Fruit fly (Drosophila melanogaster) whole organism, pupa: ENCODE data around the gene alphaTub85E.

Source experiments
- CG10348 ChIP-seq: fragments of 200-800 bp; sonication (Bioruptor generic); IDR thresholded peaks from 2 replicates; pipeline ENCODE4 v1.3.6; 2022; ENCODE audit warnings: missing biosample characterization, missing genetic modification characterization
- CG14655 ChIP-seq: fragments of 200-800 bp; sonication (Bioruptor generic); optimal IDR thresholded peaks from 3 replicates; lab custom pipeline; 2017; ENCODE audit warnings: mild to moderate bottlenecking, missing biosample characterization, missing genetic modification reagents, missing genetic modification characterization
- CG4496 ChIP-seq: fragments of 200-800 bp; sonication (Bioruptor generic); IDR thresholded peaks from 3 replicates; pipeline ENCODE4 v1.3.6; 2022; ENCODE audit warnings: missing biosample characterization, missing genetic modification characterization
- CG8301 ChIP-seq: fragments of 200-800 bp; sonication (Bioruptor generic); optimal IDR thresholded peaks from 2 replicates; lab custom pipeline; 2018; ENCODE audit warnings: missing biosample characterization, mild to moderate bottlenecking, missing genetic modification characterization
- Ets98B ChIP-seq: fragments of 200-800 bp; sonication (Bioruptor generic); IDR thresholded peaks from 2 replicates; pipeline ENCODE4 v1.3.6; 2022; ENCODE audit warnings: missing biosample characterization, missing genetic modification characterization
- Pif1B ChIP-seq: fragments of 200-800 bp; sonication (Bioruptor generic); optimal IDR thresholded peaks from 3 replicates; lab custom pipeline; 2016; ENCODE audit warnings: missing biosample characterization, missing genetic modification characterization

DNA sequence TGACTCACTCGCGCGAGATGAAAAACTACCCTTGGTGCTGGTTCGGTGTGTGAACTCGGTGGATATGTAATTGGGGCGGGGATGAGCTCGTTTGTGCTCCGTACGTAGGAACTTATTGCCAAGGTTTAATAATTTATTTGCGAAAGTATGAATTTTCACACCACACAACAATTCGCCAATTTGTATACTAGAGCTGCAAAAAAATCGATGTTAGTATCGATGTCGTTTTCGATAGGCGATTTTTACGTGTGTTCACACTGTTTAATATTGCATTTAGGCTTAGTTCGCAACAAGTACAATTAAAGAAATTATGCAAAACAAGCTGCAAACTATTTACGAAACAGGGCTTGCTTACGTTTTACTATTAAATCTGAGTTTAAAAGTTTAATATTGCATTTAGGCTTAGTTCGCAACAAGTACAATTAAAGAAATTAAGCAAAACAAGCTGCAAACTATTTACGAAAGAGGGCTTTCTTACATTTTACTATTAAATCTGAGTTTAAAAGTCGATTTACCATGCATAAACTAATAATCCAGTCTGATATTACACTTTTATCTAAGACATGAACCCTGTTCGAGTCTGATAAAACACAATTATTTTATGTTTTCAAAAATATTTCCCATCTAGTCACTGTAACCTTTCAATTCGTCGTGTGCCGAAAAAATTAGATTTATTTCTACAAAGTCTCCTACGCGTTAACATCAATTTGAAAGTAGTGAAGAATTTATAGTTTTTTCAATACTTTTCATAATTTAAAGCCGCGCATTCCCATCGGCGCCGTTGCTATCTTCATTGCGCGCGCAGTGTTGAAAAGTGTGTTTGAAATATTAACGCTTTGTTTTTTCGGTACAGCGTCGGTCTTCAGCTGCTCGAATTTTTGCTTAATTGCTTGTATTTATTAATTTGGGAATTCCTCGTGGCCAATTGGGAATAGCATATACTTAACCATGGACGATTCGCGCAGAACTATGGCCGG, 30.2 kb upstream of the alphaTub85E start, which contains the start of the genes Snap24 and CG8478:
- TF ChIP-seq CG8301 (tag; lab: Kevin White, UChicago): no peak
- no peak for TF ChIP-seq CG4496 (GFP tag; lab: Robert Waterston, UW)
- TF ChIP-seq Ets98B (GFP tag; lab: Robert Waterston, UW): no peak
- no peak for TF ChIP-seq CG14655
- no peak for TF ChIP-seq CG10348
- no peak for TF ChIP-seq Pif1B (GFP tag; lab: Kevin White, UChicago)
